Worm (Caenorhabditis elegans) whole organism, midembryonic: ENCODE measurements around the gene M176.4.

Experiments
- T22C8.4 ChIP-seq: fragments of 200-800 bp; sonication (Bioruptor generic); IDR thresholded peaks from 2 replicates; pipeline ENCODE4 v1.3.6; 2022; ENCODE audit warnings: missing genetic modification characterization, missing compliant biosample characterization
- cog-1 ChIP-seq: sonication (generic microtip); optimal IDR thresholded peaks from 2 replicates; lab custom pipeline; 2016; ENCODE audit warnings: missing genetic modification characterization, missing compliant biosample characterization
- med-1 ChIP-seq: sonication (generic microtip); optimal IDR thresholded peaks from 2 replicates; lab custom pipeline; 2017; ENCODE audit warnings: missing genetic modification characterization, mild to moderate bottlenecking, missing compliant biosample characterization, antibody characterized with exemption, missing genetic modification reagents; ENCODE audit not compliant: insufficient read depth
- ref-1 ChIP-seq: fragments of 200-800 bp; sonication (Bioruptor generic); conservative IDR thresholded peaks from 2 replicates; pipeline ENCODE4 v1.3.6; 2022; ENCODE audit warnings: missing genetic modification reagents, missing genetic modification characterization, missing compliant biosample characterization
- tab-1 ChIP-seq: fragments of 200-800 bp; sonication (Bioruptor generic); IDR thresholded peaks from 2 replicates; pipeline ENCODE4 v1.3.6; 2022; ENCODE audit warnings: missing genetic modification characterization, missing compliant biosample characterization
- ztf-23 ChIP-seq: fragments of 200-800 bp; sonication (Bioruptor generic); IDR thresholded peaks from 2 replicates; pipeline ENCODE4 v1.3.6; 2022; ENCODE audit warnings: missing genetic modification reagents, missing genetic modification characterization, missing compliant biosample characterization
- ztf-29 ChIP-seq: fragments of 200-800 bp; sonication (Bioruptor generic); IDR thresholded peaks from 2 replicates; pipeline ENCODE4 v1.3.6; 2022; ENCODE audit warnings: missing genetic modification reagents, missing genetic modification characterization, missing compliant biosample characterization

- no peak for TF ChIP-seq tab-1 (GFP tag; lab: Robert Waterston, UW)
- no peak for TF ChIP-seq ref-1
- TF ChIP-seq ztf-23 (GFP tag; lab: Robert Waterston, UW): no peak
- no peak for TF ChIP-seq med-1 (GFP tag; lab: Kevin White, UChicago)
- TF ChIP-seq cog-1 (tag; lab: Kevin White, UChicago): no peak
- no peak for TF ChIP-seq ztf-29 (GFP tag; lab: Robert Waterston, UW)
- no peak for TF ChIP-seq T22C8.4 (GFP tag; lab: Robert Waterston, UW)
Observed at ce11 chrII:9379796-9380195, 38.4 kb upstream of the M176.4 start, which contains the start of gene srh-48.
